Worm (Caenorhabditis elegans): ENCODE data around the gene T07H8.11.

T07H8.11 gene

DNA sequence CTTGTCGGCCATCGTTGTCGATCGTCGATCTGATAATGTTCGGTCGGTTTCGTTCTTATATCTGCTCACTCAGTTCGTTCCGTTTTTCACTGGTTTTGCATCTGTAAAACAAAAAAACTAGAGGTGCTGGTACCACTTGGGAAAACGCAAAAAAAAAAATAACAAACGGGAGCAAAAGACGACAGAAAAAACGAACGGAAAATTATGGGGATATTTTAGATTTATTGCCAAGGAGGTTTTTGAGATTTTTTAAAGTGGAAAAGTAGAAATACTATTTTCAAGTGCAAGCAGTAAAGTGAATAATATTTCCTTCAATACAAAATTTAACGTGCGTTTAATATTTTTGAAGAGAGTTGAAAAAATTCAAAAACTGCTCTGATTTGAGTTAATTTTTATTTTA, 22.3 kb downstream of the T07H8.11 start, which contains the start of gene unc-68 (continued):
- TF ChIP-seq nfya-2 (GFP tag; IDR thresholded peaks at IDR 0.05) (no peak), let-607 (tag; optimal IDR thresholded peaks at IDR 0.05) (no peak), let-526 (GFP tag; IDR thresholded peaks at IDR 0.05) (no peak), tbx-9 (tag; optimal IDR thresholded peaks at IDR 0.05; ENCODE audit: borderline replicate concordance) (no peak), B0035.1 (tag; optimal IDR thresholded peaks at IDR 0.05) (no peak)

DNA sequence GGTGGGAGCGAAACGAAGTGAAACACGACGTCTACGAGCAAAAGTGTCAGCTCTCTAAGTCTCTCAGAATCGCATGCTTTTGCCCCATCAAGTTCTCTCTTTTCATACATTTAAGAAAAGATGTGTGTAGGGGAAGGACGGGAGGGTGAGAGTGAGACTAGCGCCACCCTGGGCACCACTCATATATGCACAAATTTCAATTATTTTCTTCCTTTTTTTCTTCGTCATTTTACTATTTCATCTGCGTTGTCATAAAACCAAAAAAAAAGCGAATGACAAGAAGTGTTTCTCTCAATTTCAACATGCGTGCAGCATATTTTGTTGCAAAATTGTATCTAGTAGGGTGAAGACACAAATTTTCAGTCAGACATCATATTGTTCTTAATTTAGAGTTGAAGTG, 24.6 kb downstream of the T07H8.11 start:
- no peak for TF ChIP-seq ztf-3 (GFP tag; optimal IDR thresholded peaks at IDR 0.05)
- TF ChIP-seq ztf-22 (GFP tag; optimal IDR thresholded peaks at IDR 0.05) = no peak
- TF ChIP-seq cebp-1 (GFP tag; IDR thresholded peaks at IDR 0.05) = no peak
- TF ChIP-seq cebp-1 (tag; optimal IDR thresholded peaks at IDR 0.05) = no peak
- no peak for TF ChIP-seq lin-26 (GFP tag; IDR thresholded peaks at IDR 0.05)
- no peak for TF ChIP-seq T26A5.8 (tag; optimal IDR thresholded peaks at IDR 0.05)
- no peak for TF ChIP-seq ztf-26 (tag; optimal IDR thresholded peaks at IDR 0.05)
- TF ChIP-seq ceh-100 (GFP tag; IDR thresholded peaks at IDR 0.05) = no peak
- TF ChIP-seq hmg-1.2 (GFP tag; IDR thresholded peaks at IDR 0.05) = no peak
- TF ChIP-seq mes-4 (tag; optimal IDR thresholded peaks at IDR 0.05) = no peak
- no peak for TF ChIP-seq F23B12.7 (tag; optimal IDR thresholded peaks at IDR 0.05; ENCODE audit: insufficient read depth)
- no peak for TF ChIP-seq madf-3 (GFP tag; IDR thresholded peaks at IDR 0.05)
- TF ChIP-seq C17E4.6 (GFP tag; IDR thresholded peaks at IDR 0.05) = no peak
- no peak for TF ChIP-seq snpc-4 (GFP tag; optimal IDR thresholded peaks at IDR 0.05)
- TF ChIP-seq snpc-4 (tag; optimal IDR thresholded peaks at IDR 0.05) = no peak

DNA sequence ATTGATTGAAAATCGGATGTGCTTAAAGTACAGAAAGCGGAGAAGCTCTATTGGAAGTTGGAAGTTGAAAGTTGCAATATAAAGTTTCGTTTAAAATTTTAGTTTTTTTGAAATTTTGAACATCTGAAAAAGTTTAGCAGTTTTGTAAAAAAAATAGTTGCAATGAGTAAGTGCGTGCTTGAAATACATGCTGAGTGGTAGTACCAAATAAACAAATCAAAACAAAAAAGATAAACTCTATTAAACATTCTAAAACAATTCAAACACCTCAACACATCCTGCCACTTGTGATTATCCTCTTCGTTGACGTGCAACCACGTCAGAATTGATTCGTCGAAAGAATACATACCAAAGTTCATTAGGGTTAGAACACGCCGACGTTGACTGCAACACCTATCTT, 32.0 kb downstream of the T07H8.11 start:
- TF ChIP-seq nfya-1 (tag; optimal IDR thresholded peaks at IDR 0.05; ENCODE audit: borderline replicate concordance, insufficient read depth) = no peak
- no peak for TF ChIP-seq F37B4.10 (GFP tag; IDR thresholded peaks at IDR 0.05)
- TF ChIP-seq ztf-18 (tag; optimal IDR thresholded peaks at IDR 0.05) = no peak
- TF ChIP-seq unc-62 (GFP tag; optimal IDR thresholded peaks at IDR 0.05) = no peak
- no peak for TF ChIP-seq F22D6.2 (tag; optimal IDR thresholded peaks at IDR 0.05)
- no peak for TF ChIP-seq ama-1 (optimal IDR thresholded peaks at IDR 0.05)
- no peak for TF ChIP-seq ama-1 (GFP tag; optimal IDR thresholded peaks at IDR 0.05)
- TF ChIP-seq hlh-26 (GFP tag; conservative IDR thresholded peaks at IDR 0.05) = no peak
- TF ChIP-seq Y56A3A.18 (GFP tag; IDR thresholded peaks at IDR 0.05) = no peak
- TF ChIP-seq athp-1 (tag; optimal IDR thresholded peaks at IDR 0.05) = no peak

DNA sequence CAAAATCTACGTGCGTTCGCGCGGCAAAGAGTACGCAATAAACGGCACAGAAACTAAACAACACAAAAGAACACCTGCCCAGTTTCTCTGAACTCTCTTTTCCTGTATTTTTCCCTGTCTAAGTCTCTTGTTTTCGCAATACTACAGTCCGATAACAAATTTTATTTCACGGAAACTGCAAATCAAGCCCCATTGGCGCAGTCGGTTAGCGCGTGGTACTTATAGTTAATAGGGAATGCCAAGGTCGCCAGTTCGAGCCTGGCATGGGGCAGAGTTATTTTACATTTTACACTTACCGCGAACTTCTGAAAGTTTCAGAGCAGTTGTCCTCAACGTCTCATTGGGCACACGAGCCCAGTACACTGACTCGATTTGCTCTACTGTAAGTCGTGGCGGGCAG, 33.9 kb downstream of the T07H8.11 start:
- TF ChIP-seq egl-44 (GFP tag; IDR thresholded peaks at IDR 0.05) (0 out of 2 replicates have a peak, but pooled peaks have one; percentile 24), xnd-1 (tag; optimal IDR thresholded peaks at IDR 0.05) (no peak), cebp-2 (GFP tag; IDR thresholded peaks at IDR 0.05) (0 out of 2 replicates have a peak, but pooled peaks have one; percentile 52), gei-17 (GFP tag; optimal IDR thresholded peaks at IDR 0.05) (no peak), B0261.1 (tag; optimal IDR thresholded peaks at IDR 0.05) (peak; percentile 66), lir-1 (GFP tag; conservative IDR thresholded peaks at IDR 0.05) (no peak), F49E8.2 (tag; optimal IDR thresholded peaks at IDR 0.05; ENCODE audit: insufficient read depth) (no peak), Y79H2A.3 (GFP tag; conservative IDR thresholded peaks at IDR 0.05) (no peak), dox-1 (GFP tag; IDR thresholded peaks at IDR 0.05) (peak; percentile 52; the same call in 1 of the 2 replicates), ztf-26 (tag; optimal IDR thresholded peaks at IDR 0.05) (no peak), rpc-1 (optimal IDR thresholded peaks at IDR 0.05) (peak; percentile 44), rpc-1 (tag; optimal IDR thresholded peaks at IDR 0.05) (peak; percentile 70), lsy-27 (tag; optimal IDR thresholded peaks at IDR 0.05; ENCODE audit: borderline replicate concordance, insufficient read depth) (no peak), madf-6 (GFP tag; IDR thresholded peaks at IDR 0.05) (0 out of 2 replicates have a peak, but pooled peaks have one; percentile 21), ztf-25 (GFP tag; IDR thresholded peaks at IDR 0.05) (no peak), hrde-1 (tag; optimal IDR thresholded peaks at IDR 0.05; ENCODE audit: borderline replicate concordance) (no peak), lin-26 (GFP tag; IDR thresholded peaks at IDR 0.05) (peak; percentile 70; the same call in 1 of the 2 replicates), tbp1 (GFP tag; optimal IDR thresholded peaks at IDR 0.05) (peak; percentile 84), attf-5 (GFP tag; optimal IDR thresholded peaks at IDR 0.05) (peak; percentile 0)

Data from whole organism, young adult.